In genomic region chr2L:2872968-2873728, dm6 we compare ENCODE assay signal across 1 fruit fly cellular context.
A peak's percentile ranks its signal among the peaks of the same experiment; 100 is the strongest.
TF ChIP-seq lines count a peak whose summit lies in the region.

No protein-coding gene starts in this region.

TF ChIP-seq in whole organism, embryonic, 481 proteins besides CTCF, POLR2A, EP300 and RAD21 (continued from another document and continues in another):
- peak; percentile 14 for TF ChIP-seq ind (GFP tag; optimal IDR thresholded peaks at IDR 0.05; lab: Kevin White, UChicago)
- no peak for TF ChIP-seq bigmax (GFP tag; optimal IDR thresholded peaks at IDR 0.05; lab: Kevin White, UChicago)
- TF ChIP-seq TFAM (GFP tag; optimal IDR thresholded peaks at IDR 0.05; lab: Kevin White, UChicago): no peak
- TF ChIP-seq CG18599 (GFP tag; optimal IDR thresholded peaks at IDR 0.05; lab: Kevin White, UChicago): peak; percentile 25
- peak; percentile 66; the same call in 1 of the 3 replicates for TF ChIP-seq sr (GFP tag; IDR thresholded peaks at IDR 0.05; lab: Robert Waterston, UW)
- no peak for TF ChIP-seq MBD-R2 (GFP tag; IDR thresholded peaks at IDR 0.05; lab: Robert Waterston, UW)
- no peak for TF ChIP-seq psq (GFP tag; optimal IDR thresholded peaks at IDR 0.05; lab: Kevin White, UChicago)
- no peak for TF ChIP-seq CG8281 (tag; optimal IDR thresholded peaks at IDR 0.05; lab: Kevin White, UChicago)
- TF ChIP-seq sens-2 (GFP tag; IDR thresholded peaks at IDR 0.05; lab: Robert Waterston, UW): no peak
- TF ChIP-seq CG10462 (GFP tag; optimal IDR thresholded peaks at IDR 0.05; lab: Kevin White, UChicago): no peak
- TF ChIP-seq sima (GFP tag; optimal IDR thresholded peaks at IDR 0.05; lab: Kevin White, UChicago): no peak
- TF ChIP-seq pan (optimal IDR thresholded peaks at IDR 0.05; lab: Kevin White, UChicago): no peak
- TF ChIP-seq pan (GFP tag; optimal IDR thresholded peaks at IDR 0.05 in 1 of 2, IDR thresholded peaks at IDR 0.05 in 1 of 2): peak in 1 of 2 experiments; percentile 57
- no peak for TF ChIP-seq trh (GFP tag; optimal IDR thresholded peaks at IDR 0.05; lab: Kevin White, UChicago)
- TF ChIP-seq HmgZ (tag; optimal IDR thresholded peaks at IDR 0.05; lab: Kevin White, UChicago): no peak
- TF ChIP-seq gfzf (GFP tag; optimal IDR thresholded peaks at IDR 0.05; lab: Kevin White, UChicago): no peak
- no peak for TF ChIP-seq emc (GFP tag; optimal IDR thresholded peaks at IDR 0.05; lab: Kevin White, UChicago)
- TF ChIP-seq Dfd (GFP tag; optimal IDR thresholded peaks at IDR 0.05; lab: Kevin White, UChicago): no peak
- no peak for TF ChIP-seq CG8765 (GFP tag; IDR thresholded peaks at IDR 0.05; lab: Robert Waterston, UW)
- no peak for TF ChIP-seq mld (GFP tag; IDR thresholded peaks at IDR 0.05; lab: Robert Waterston, UW; ENCODE audit: partially characterized antibody)
- no peak for TF ChIP-seq CG8478 (optimal IDR thresholded peaks at IDR 0.05; lab: Kevin White, UChicago)
- 0 out of 2 replicates have a peak, but pooled peaks have one; percentile 30 for TF ChIP-seq seq (GFP tag; IDR thresholded peaks at IDR 0.05; lab: Robert Waterston, UW)
- TF ChIP-seq corto (GFP tag; optimal IDR thresholded peaks at IDR 0.05; lab: Kevin White, UChicago): no peak
- no peak for TF ChIP-seq Dip3 (GFP tag; optimal IDR thresholded peaks at IDR 0.05; lab: Kevin White, UChicago)
- TF ChIP-seq z (GFP tag; IDR thresholded peaks at IDR 0.05; lab: Robert Waterston, UW): no peak
- no peak for TF ChIP-seq Dref (GFP tag; IDR thresholded peaks at IDR 0.05; lab: Robert Waterston, UW)
- TF ChIP-seq CG17359 (tag; optimal IDR thresholded peaks at IDR 0.05; lab: Kevin White, UChicago): no peak
- no peak for TF ChIP-seq gcm2 (GFP tag; optimal IDR thresholded peaks at IDR 0.05; lab: Kevin White, UChicago)
- no peak for TF ChIP-seq Bteb2 (GFP tag; optimal IDR thresholded peaks at IDR 0.05; lab: Kevin White, UChicago)
- no peak for TF ChIP-seq B-H1 (GFP tag; IDR thresholded peaks at IDR 0.05; lab: Robert Waterston, UW)
- TF ChIP-seq CG12942 (GFP tag; optimal IDR thresholded peaks at IDR 0.05; lab: Kevin White, UChicago): no peak
- TF ChIP-seq CG13894 (tag; optimal IDR thresholded peaks at IDR 0.05; lab: Kevin White, UChicago): no peak
- TF ChIP-seq CG31388 (GFP tag; optimal IDR thresholded peaks at IDR 0.05; lab: Kevin White, UChicago): no peak
- TF ChIP-seq Sin3A (optimal IDR thresholded peaks at IDR 0.05; lab: Kevin White, UChicago): no peak
- no peak for TF ChIP-seq CG17328 (GFP tag; IDR thresholded peaks at IDR 0.05; lab: Robert Waterston, UW)
- no peak for TF ChIP-seq nom (GFP tag; optimal IDR thresholded peaks at IDR 0.05; lab: Kevin White, UChicago)
- TF ChIP-seq H15 (GFP tag; IDR thresholded peaks at IDR 0.05; lab: Robert Waterston, UW): no peak
- TF ChIP-seq CG9609 (GFP tag; optimal IDR thresholded peaks at IDR 0.05; lab: Kevin White, UChicago): peak; percentile 11
- no peak for TF ChIP-seq schlank (tag; optimal IDR thresholded peaks at IDR 0.05; lab: Kevin White, UChicago)
- no peak for TF ChIP-seq ase (GFP tag; IDR thresholded peaks at IDR 0.05; lab: Robert Waterston, UW)
- TF ChIP-seq CG6654 (GFP tag; optimal IDR thresholded peaks at IDR 0.05; lab: Kevin White, UChicago): no peak
- no peak for TF ChIP-seq lov (optimal IDR thresholded peaks at IDR 0.05; lab: Kevin White, UChicago)
- no peak for TF ChIP-seq lov (GFP tag; IDR thresholded peaks at IDR 0.05; lab: Robert Waterston, UW)
- TF ChIP-seq Sox102F (GFP tag; optimal IDR thresholded peaks at IDR 0.05; lab: Kevin White, UChicago): peak; percentile 38
- no peak for TF ChIP-seq CkIIα-i1 (GFP tag; IDR thresholded peaks at IDR 0.05; lab: Robert Waterston, UW)
- no peak for TF ChIP-seq NfI (GFP tag; optimal IDR thresholded peaks at IDR 0.05; lab: Kevin White, UChicago)
- TF ChIP-seq Blimp-1 (GFP tag; optimal IDR thresholded peaks at IDR 0.05; lab: Kevin White, UChicago): no peak
- TF ChIP-seq pnt (GFP tag; optimal IDR thresholded peaks at IDR 0.05; lab: Kevin White, UChicago): no peak
- no peak for TF ChIP-seq so (GFP tag; IDR thresholded peaks at IDR 0.05; lab: Robert Waterston, UW)
- TF ChIP-seq Deaf1 (tag; optimal IDR thresholded peaks at IDR 0.05; lab: Kevin White, UChicago): no peak
- no peak for TF ChIP-seq Oaz (GFP tag; IDR thresholded peaks at IDR 0.05; lab: Robert Waterston, UW)
- TF ChIP-seq CG5245 (GFP tag; optimal IDR thresholded peaks at IDR 0.05; lab: Kevin White, UChicago): no peak
- TF ChIP-seq CG31224 (GFP tag; IDR thresholded peaks at IDR 0.05; lab: Robert Waterston, UW): no peak
- no peak for TF ChIP-seq fd64A (GFP tag; optimal IDR thresholded peaks at IDR 0.05; lab: Kevin White, UChicago)
- no peak for TF ChIP-seq CG10431 (GFP tag; optimal IDR thresholded peaks at IDR 0.05; lab: Kevin White, UChicago)
- TF ChIP-seq zfh2 (GFP tag; optimal IDR thresholded peaks at IDR 0.05; lab: Kevin White, UChicago): no peak
- peak; percentile 79; the same call in 2 of the 4 replicates for TF ChIP-seq chinmo (GFP tag; IDR thresholded peaks at IDR 0.05; lab: Robert Waterston, UW; ENCODE audit: partially characterized antibody)
- TF ChIP-seq lbe (GFP tag; optimal IDR thresholded peaks at IDR 0.05; lab: Kevin White, UChicago): no peak
- no peak for TF ChIP-seq tna (GFP tag; IDR thresholded peaks at IDR 0.05; lab: Robert Waterston, UW; ENCODE audit: partially characterized antibody)
- TF ChIP-seq CG14014 (GFP tag; IDR thresholded peaks at IDR 0.05; lab: Robert Waterston, UW): no peak
- TF ChIP-seq ewg (GFP tag; optimal IDR thresholded peaks at IDR 0.05; lab: Kevin White, UChicago): no peak
- no peak for TF ChIP-seq Lim3 (GFP tag; IDR thresholded peaks at IDR 0.05; lab: Robert Waterston, UW)
- TF ChIP-seq Dip2 (GFP tag; IDR thresholded peaks at IDR 0.05; lab: Robert Waterston, UW): no peak
- TF ChIP-seq ttk (GFP tag; IDR thresholded peaks at IDR 0.05; lab: Robert Waterston, UW): no peak
- no peak for TF ChIP-seq Dek (tag; optimal IDR thresholded peaks at IDR 0.05; lab: Kevin White, UChicago)
- no peak for TF ChIP-seq CG1647 (GFP tag; optimal IDR thresholded peaks at IDR 0.05; lab: Kevin White, UChicago)
- no peak for TF ChIP-seq CG15601 (tag; optimal IDR thresholded peaks at IDR 0.05; lab: Kevin White, UChicago)
- no peak for TF ChIP-seq gce (GFP tag; IDR thresholded peaks at IDR 0.05; lab: Robert Waterston, UW)
- TF ChIP-seq cas (GFP tag; IDR thresholded peaks at IDR 0.05; lab: Robert Waterston, UW): no peak
- no peak for TF ChIP-seq CG12391 (tag; optimal IDR thresholded peaks at IDR 0.05; lab: Kevin White, UChicago)
- peak; percentile 58 for TF ChIP-seq Rfx (GFP tag; IDR thresholded peaks at IDR 0.05; lab: Robert Waterston, UW)
- TF ChIP-seq slou (GFP tag; optimal IDR thresholded peaks at IDR 0.05; lab: Kevin White, UChicago): peak; percentile 32
- TF ChIP-seq Fer3 (tag; optimal IDR thresholded peaks at IDR 0.05; lab: Kevin White, UChicago): no peak
- no peak for TF ChIP-seq Hr3 (GFP tag; optimal IDR thresholded peaks at IDR 0.05; lab: Kevin White, UChicago)
- peak; percentile 78 for TF ChIP-seq kay (GFP tag; optimal IDR thresholded peaks at IDR 0.05; lab: Kevin White, UChicago)
- no peak for TF ChIP-seq ro (GFP tag; IDR thresholded peaks at IDR 0.05; lab: Robert Waterston, UW)
- TF ChIP-seq hbn (GFP tag; IDR thresholded peaks at IDR 0.05; lab: Robert Waterston, UW; ENCODE audit: partially characterized antibody): no peak
- TF ChIP-seq CG2875 (GFP tag; optimal IDR thresholded peaks at IDR 0.05; lab: Kevin White, UChicago): no peak
- TF ChIP-seq pros (GFP tag; optimal IDR thresholded peaks at IDR 0.05; lab: Kevin White, UChicago): no peak
- TF ChIP-seq jumu (GFP tag; optimal IDR thresholded peaks at IDR 0.05; lab: Kevin White, UChicago): no peak
- TF ChIP-seq CG33213 (GFP tag; optimal IDR thresholded peaks at IDR 0.05; lab: Kevin White, UChicago): peak; percentile 10
- no peak for TF ChIP-seq peb (GFP tag; IDR thresholded peaks at IDR 0.05; lab: Robert Waterston, UW)
- TF ChIP-seq cato (GFP tag; optimal IDR thresholded peaks at IDR 0.05; lab: Kevin White, UChicago; ENCODE audit: borderline replicate concordance): no peak
- TF ChIP-seq CG16863 (GFP tag; optimal IDR thresholded peaks at IDR 0.05; lab: Kevin White, UChicago): no peak
- TF ChIP-seq CG30020 (tag; optimal IDR thresholded peaks at IDR 0.05; lab: Kevin White, UChicago): no peak
- no peak for TF ChIP-seq CG14860 (GFP tag; IDR thresholded peaks at IDR 0.05; lab: Robert Waterston, UW; ENCODE audit: partially characterized antibody)
- no peak for TF ChIP-seq ara (GFP tag; IDR thresholded peaks at IDR 0.05; lab: Robert Waterston, UW)
- TF ChIP-seq NC2β (GFP tag; optimal IDR thresholded peaks at IDR 0.05; lab: Kevin White, UChicago): no peak
- no peak for TF ChIP-seq CG14441 (GFP tag; IDR thresholded peaks at IDR 0.05; lab: Robert Waterston, UW)
- TF ChIP-seq Side (GFP tag; optimal IDR thresholded peaks at IDR 0.05; lab: Kevin White, UChicago): peak; percentile 17
- no peak for TF ChIP-seq Hand (GFP tag; optimal IDR thresholded peaks at IDR 0.05; lab: Kevin White, UChicago)
- no peak for TF ChIP-seq az2 (GFP tag; optimal IDR thresholded peaks at IDR 0.05; lab: Kevin White, UChicago)
- no peak for TF ChIP-seq CG7987 (GFP tag; optimal IDR thresholded peaks at IDR 0.05; lab: Kevin White, UChicago)
- TF ChIP-seq Xbp1 (GFP tag; optimal IDR thresholded peaks at IDR 0.05; lab: Kevin White, UChicago): no peak
- TF ChIP-seq luna (GFP tag; optimal IDR thresholded peaks at IDR 0.05; lab: Kevin White, UChicago): peak; percentile 30
- TF ChIP-seq Lpt (GFP tag; optimal IDR thresholded peaks at IDR 0.05; lab: Kevin White, UChicago): no peak
- TF ChIP-seq fd3F (GFP tag; optimal IDR thresholded peaks at IDR 0.05; lab: Kevin White, UChicago): no peak
- peak; percentile 7 for TF ChIP-seq ATbp (GFP tag; optimal IDR thresholded peaks at IDR 0.05; lab: Kevin White, UChicago)
- no peak for TF ChIP-seq grn (GFP tag; optimal IDR thresholded peaks at IDR 0.05; lab: Kevin White, UChicago)
- TF ChIP-seq Atf6 (GFP tag; IDR thresholded peaks at IDR 0.05; lab: Robert Waterston, UW): no peak
- TF ChIP-seq org-1 (GFP tag; optimal IDR thresholded peaks at IDR 0.05; lab: Kevin White, UChicago): no peak
- TF ChIP-seq CG3407 (GFP tag; optimal IDR thresholded peaks at IDR 0.05; lab: Kevin White, UChicago): no peak
- TF ChIP-seq grau (tag; optimal IDR thresholded peaks at IDR 0.05; lab: Kevin White, UChicago): peak; percentile 12
- no peak for TF ChIP-seq fd96Cb (tag; optimal IDR thresholded peaks at IDR 0.05; lab: Kevin White, UChicago)
- no peak for TF ChIP-seq CG12299 (tag; optimal IDR thresholded peaks at IDR 0.05; lab: Kevin White, UChicago)
- TF ChIP-seq wor (GFP tag; IDR thresholded peaks at IDR 0.05; lab: Robert Waterston, UW): no peak
- peak; percentile 7 for TF ChIP-seq nmo (GFP tag; optimal IDR thresholded peaks at IDR 0.05; lab: Kevin White, UChicago)
- TF ChIP-seq CG2116 (GFP tag; optimal IDR thresholded peaks at IDR 0.05; lab: Kevin White, UChicago): no peak
- peak in 1 of 2 experiments; percentile 19 for TF ChIP-seq chif (GFP tag; optimal IDR thresholded peaks at IDR 0.05; lab: Kevin White, UChicago)
- no peak for TF ChIP-seq cg (GFP tag; optimal IDR thresholded peaks at IDR 0.05; lab: Kevin White, UChicago)
- TF ChIP-seq ERR (GFP tag; optimal IDR thresholded peaks at IDR 0.05; lab: Kevin White, UChicago): peak; percentile 11
- TF ChIP-seq Myb (GFP tag; optimal IDR thresholded peaks at IDR 0.05; lab: Kevin White, UChicago): no peak
- peak; percentile 22 for TF ChIP-seq crc (GFP tag; optimal IDR thresholded peaks at IDR 0.05; lab: Kevin White, UChicago)
- no peak for TF ChIP-seq br (optimal IDR thresholded peaks at IDR 0.05; lab: Kevin White, UChicago)
- no peak for TF ChIP-seq CG1602 (GFP tag; optimal IDR thresholded peaks at IDR 0.05; lab: Kevin White, UChicago)
- no peak for TF ChIP-seq crol (GFP tag; IDR thresholded peaks at IDR 0.05; lab: Robert Waterston, UW)
- TF ChIP-seq BtbVII (GFP tag; optimal IDR thresholded peaks at IDR 0.05; lab: Kevin White, UChicago): no peak
- no peak for TF ChIP-seq CG18011 (GFP tag; optimal IDR thresholded peaks at IDR 0.05; lab: Kevin White, UChicago)
- no peak for TF ChIP-seq Mad (GFP tag; optimal IDR thresholded peaks at IDR 0.05; lab: Kevin White, UChicago)
- no peak for TF ChIP-seq dimm (GFP tag; IDR thresholded peaks at IDR 0.05; lab: Robert Waterston, UW)
- TF ChIP-seq tin (GFP tag; optimal IDR thresholded peaks at IDR 0.05; lab: Kevin White, UChicago): peak; percentile 39
- peak; percentile 65 for TF ChIP-seq CG6854 (GFP tag; optimal IDR thresholded peaks at IDR 0.05; lab: Kevin White, UChicago)
- no peak for TF ChIP-seq Dbx (GFP tag; IDR thresholded peaks at IDR 0.05; lab: Robert Waterston, UW)
- no peak for TF ChIP-seq Ada2b (GFP tag; IDR thresholded peaks at IDR 0.05; lab: Robert Waterston, UW)
- peak; percentile 13 for TF ChIP-seq kah (GFP tag; optimal IDR thresholded peaks at IDR 0.05; lab: Kevin White, UChicago)
- no peak for TF ChIP-seq Doc2 (GFP tag; IDR thresholded peaks at IDR 0.05; lab: Robert Waterston, UW)
- no peak for TF ChIP-seq bbx (GFP tag; IDR thresholded peaks at IDR 0.05; lab: Robert Waterston, UW; ENCODE audit: partially characterized antibody)
- peak; percentile 26 for TF ChIP-seq Sox100B (GFP tag; optimal IDR thresholded peaks at IDR 0.05; lab: Kevin White, UChicago)
- no peak for TF ChIP-seq CG17802 (tag; optimal IDR thresholded peaks at IDR 0.05; lab: Kevin White, UChicago)
- no peak for TF ChIP-seq Abd-B (GFP tag; optimal IDR thresholded peaks at IDR 0.05; lab: Kevin White, UChicago)
- TF ChIP-seq NK7.1 (GFP tag; optimal IDR thresholded peaks at IDR 0.05; lab: Kevin White, UChicago): no peak
- TF ChIP-seq lilli (GFP tag; optimal IDR thresholded peaks at IDR 0.05; lab: Kevin White, UChicago): peak; percentile 67
- no peak for TF ChIP-seq HLH4C (GFP tag; IDR thresholded peaks at IDR 0.05; lab: Robert Waterston, UW; ENCODE audit: partially characterized antibody)
- TF ChIP-seq Bgb (GFP tag; IDR thresholded peaks at IDR 0.05; lab: Robert Waterston, UW; ENCODE audit: partially characterized antibody): no peak
- TF ChIP-seq Rx (GFP tag; IDR thresholded peaks at IDR 0.05; lab: Robert Waterston, UW): no peak
- peak; percentile 30 for TF ChIP-seq caup (GFP tag; optimal IDR thresholded peaks at IDR 0.05; lab: Kevin White, UChicago; ENCODE audit: severe bottlenecking)
- TF ChIP-seq CG11247 (GFP tag; IDR thresholded peaks at IDR 0.05; lab: Robert Waterston, UW): no peak
- TF ChIP-seq CG32532 (GFP tag; IDR thresholded peaks at IDR 0.05; lab: Robert Waterston, UW): peak; percentile 49
- no peak for TF ChIP-seq GATAe (GFP tag; conservative IDR thresholded peaks at IDR 0.05; lab: Robert Waterston, UW)
